Fruit fly (Drosophila melanogaster) whole organism: ENCODE results near the gene Cyp12a5.

ENCODE experiments used
- CG8478 ChIP-seq: fragments of >200 bp; optimal IDR thresholded peaks from 2 replicates; lab custom pipeline; 2018; ENCODE audit warnings: inconsistent platforms
- Dll ChIP-seq: fragments of >200 bp; optimal IDR thresholded peaks from 2 replicates; lab custom pipeline; 2017
- EcR ChIP-seq, 2 experiments: fragments of >200 bp; optimal IDR thresholded peaks; 2 replicates each; lab custom pipeline; 2017; ENCODE audit warnings: missing biosample characterization in 2 of 2, missing genetic modification characterization in 2 of 2, missing genetic modification reagents in 2 of 2
- pan ChIP-seq: fragments of >200 bp; optimal IDR thresholded peaks from 2 replicates; lab custom pipeline; 2017
- psq ChIP-seq: fragments of >200 bp; optimal IDR thresholded peaks from 2 replicates; lab custom pipeline; 2017

DNA sequence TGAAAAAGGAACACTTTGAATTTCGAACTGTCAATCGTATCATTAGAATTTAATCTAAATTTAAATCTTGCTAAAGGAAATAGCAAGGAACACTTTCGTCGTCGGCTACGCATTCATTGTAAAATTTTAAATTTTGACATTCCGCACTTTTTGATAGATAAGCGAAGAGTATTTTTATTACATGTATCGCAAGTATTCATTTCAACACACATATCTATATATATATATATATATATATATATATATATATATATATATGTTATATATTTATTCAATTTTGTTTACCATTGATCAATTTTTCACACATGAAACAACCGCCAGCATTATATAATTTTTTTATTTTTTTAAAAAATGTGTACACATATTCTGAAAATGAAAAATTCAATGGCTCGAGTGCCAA, 27.3 kb downstream of the Cyp12a5 start, which contains the start of gene CG11779:
- TF ChIP-seq CG8478 (no peak), psq (no peak), EcR (GFP tag; optimal IDR thresholded peaks at IDR 0.05; lab: Kevin White, UChicago) (no peak), Dll (lab: Kevin White, UChicago) (no peak), pan (lab: Kevin White, UChicago) (no peak)
